Worm (Caenorhabditis elegans): ENCODE measurements around the gene Y67H2A.7.

Y67H2A.7 gene

ce11 chrIV:13318773-13319172 is 15.2 kb downstream of the Y67H2A.7 start (continued):
- no peak for TF ChIP-seq fkh-3 (tag; optimal IDR thresholded peaks at IDR 0.05)
- TF ChIP-seq mxl-1 (tag; optimal IDR thresholded peaks at IDR 0.05), result no peak
- no peak for TF ChIP-seq F22D6.2 (tag; optimal IDR thresholded peaks at IDR 0.05)
- TF ChIP-seq snpc-1.3 (tag; optimal IDR thresholded peaks at IDR 0.05; ENCODE audit: insufficient read depth), result peak; percentile 3
- TF ChIP-seq Y79H2A.3 (GFP tag; conservative IDR thresholded peaks at IDR 0.05), result no peak
- TF ChIP-seq ama-1 (optimal IDR thresholded peaks at IDR 0.05), result no peak
- no peak for TF ChIP-seq ama-1 (GFP tag; optimal IDR thresholded peaks at IDR 0.05)
- TF ChIP-seq ztf-6 (GFP tag; IDR thresholded peaks at IDR 0.05), result no peak
- no peak for TF ChIP-seq dpl-1 (GFP tag; optimal IDR thresholded peaks at IDR 0.05)
- TF ChIP-seq madf-6 (GFP tag; IDR thresholded peaks at IDR 0.05), result peak; percentile 52
- TF ChIP-seq lir-1 (GFP tag; conservative IDR thresholded peaks at IDR 0.05), result no peak
- peak; percentile 10; the same call in 1 of the 2 replicates for TF ChIP-seq hmg-1.2 (GFP tag; IDR thresholded peaks at IDR 0.05)
- TF ChIP-seq snpc-3.4 (tag; optimal IDR thresholded peaks at IDR 0.05), result no peak
- no peak for TF ChIP-seq nfya-2 (GFP tag; IDR thresholded peaks at IDR 0.05)
- TF ChIP-seq ceh-27 (GFP tag; optimal IDR thresholded peaks at IDR 0.05), result no peak
- TF ChIP-seq efl-1 (GFP tag; optimal IDR thresholded peaks at IDR 0.05), result no peak
- peak; percentile 80 for TF ChIP-seq B0336.3 (GFP tag; IDR thresholded peaks at IDR 0.05)
- TF ChIP-seq K11D2.4 (GFP tag; IDR thresholded peaks at IDR 0.05), result peak; percentile 56; the same call in 1 of the 2 replicates
- TF ChIP-seq zfh-2 (GFP tag; conservative IDR thresholded peaks at IDR 0.05), result no peak
- TF ChIP-seq hrde-1 (tag; optimal IDR thresholded peaks at IDR 0.05; ENCODE audit: borderline replicate concordance), result peak; percentile 36
- TF ChIP-seq attf-6 (GFP tag; IDR thresholded peaks at IDR 0.05), result no peak
- TF ChIP-seq ceh-58 (GFP tag; IDR thresholded peaks at IDR 0.05), result no peak
- peak; percentile 74 for TF ChIP-seq tbx-9 (tag; optimal IDR thresholded peaks at IDR 0.05; ENCODE audit: borderline replicate concordance)
- no peak for TF ChIP-seq F10E7.11 (tag; optimal IDR thresholded peaks at IDR 0.05)
- TF ChIP-seq D2030.7 (GFP tag; IDR thresholded peaks at IDR 0.05), result no peak
- no peak for TF ChIP-seq ztf-25 (GFP tag; IDR thresholded peaks at IDR 0.05)
- TF ChIP-seq Y53G8AR.9 (GFP tag; conservative IDR thresholded peaks at IDR 0.05), result peak; percentile 91
- TF ChIP-seq egl-44 (GFP tag; IDR thresholded peaks at IDR 0.05), result 0 out of 2 replicates have a peak, but pooled peaks have one; percentile 49
- peak; percentile 34; the same call in 1 of the 2 replicates for TF ChIP-seq ekl-4 (GFP tag; IDR thresholded peaks at IDR 0.05)
- peak; percentile 59 for TF ChIP-seq ets-4 (GFP tag; optimal IDR thresholded peaks at IDR 0.05)
- peak; percentile 25 for TF ChIP-seq attf-5 (GFP tag; optimal IDR thresholded peaks at IDR 0.05)
- TF ChIP-seq tlf-1 (GFP tag; optimal IDR thresholded peaks at IDR 0.05), result peak; percentile 83
- peak; percentile 17 for TF ChIP-seq him-1 (tag; optimal IDR thresholded peaks at IDR 0.05)
- no peak for TF ChIP-seq ceh-79 (tag; optimal IDR thresholded peaks at IDR 0.05)
- no peak for TF ChIP-seq sptf-2 (GFP tag; optimal IDR thresholded peaks at IDR 0.05)
- no peak for TF ChIP-seq ZK185.1 (tag; optimal IDR thresholded peaks at IDR 0.05; ENCODE audit: poor library complexity, severe bottlenecking)
- TF ChIP-seq sea-2 (GFP tag; IDR thresholded peaks at IDR 0.05), result no peak
- peak; percentile 80 for TF ChIP-seq F23B12.7 (tag; optimal IDR thresholded peaks at IDR 0.05; ENCODE audit: insufficient read depth)
- no peak for TF ChIP-seq zim-3 (tag; optimal IDR thresholded peaks at IDR 0.05)
- TF ChIP-seq F37B4.10 (GFP tag; IDR thresholded peaks at IDR 0.05), result no peak
- TF ChIP-seq B0261.1 (tag; optimal IDR thresholded peaks at IDR 0.05), result no peak
- no peak for TF ChIP-seq F39B2.1 (GFP tag; IDR thresholded peaks at IDR 0.05)
- TF ChIP-seq dpff-1 (tag; optimal IDR thresholded peaks at IDR 0.05), result no peak
- no peak for TF ChIP-seq hlh-26 (GFP tag; conservative IDR thresholded peaks at IDR 0.05)
- TF ChIP-seq C06A6.2 (GFP tag; conservative IDR thresholded peaks at IDR 0.05), result peak; percentile 68
- peak; percentile 63 for TF ChIP-seq madf-10 (tag; optimal IDR thresholded peaks at IDR 0.05)
- TF ChIP-seq pbrm-1 (GFP tag; IDR thresholded peaks at IDR 0.05), result peak; percentile 70
- TF ChIP-seq dox-1 (GFP tag; IDR thresholded peaks at IDR 0.05), result no peak
- no peak for TF ChIP-seq snpc-4 (GFP tag; optimal IDR thresholded peaks at IDR 0.05)
- peak in 2 of 4 experiments; percentile 5 to 53 for TF ChIP-seq snpc-4 (tag; optimal IDR thresholded peaks at IDR 0.05)
